Fruit fly (Drosophila melanogaster): ENCODE results near the gene Nek2.

Nek2 gene

DNA sequence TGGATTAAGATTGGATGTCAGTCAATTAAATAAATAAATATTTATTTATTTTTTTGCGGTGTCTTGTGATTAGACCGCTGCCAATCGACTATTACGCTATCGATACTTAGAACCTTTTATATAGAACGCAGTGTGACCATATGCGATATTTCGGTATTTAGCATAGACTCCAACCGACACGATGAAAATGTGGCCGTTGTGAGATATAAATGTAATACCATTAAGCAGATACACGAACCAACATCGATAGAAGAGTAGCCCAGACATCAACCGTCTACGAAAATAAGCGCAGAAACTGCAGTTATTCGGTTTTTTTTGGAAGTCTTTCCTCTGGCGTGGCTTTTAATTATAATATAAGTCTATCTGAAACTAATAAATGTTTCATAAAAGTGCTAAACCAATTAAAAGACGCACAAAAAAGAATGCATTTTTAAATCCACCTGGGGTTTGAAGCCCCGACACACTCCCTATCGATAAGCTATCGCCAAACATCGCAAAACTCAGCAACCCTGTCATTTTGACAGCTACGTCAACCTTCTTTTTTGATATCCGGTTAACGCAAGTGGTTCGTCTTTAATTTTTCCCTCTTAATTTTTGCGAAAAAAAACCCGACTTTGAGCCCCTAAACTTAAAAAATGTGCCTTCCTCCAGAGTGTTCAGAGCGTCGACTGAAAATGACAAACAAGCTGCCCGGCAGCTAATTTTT is 41.9 kb upstream of the Nek2 start, which contains the start of the genes Dhdds and RpS14a (continued):
- TF ChIP-seq z (GFP tag; IDR thresholded peaks at IDR 0.05) (no peak), vfl (GFP tag; optimal IDR thresholded peaks at IDR 0.05) (peak; percentile 18), pita (GFP tag; optimal IDR thresholded peaks at IDR 0.05) (peak; percentile 86), CG18011 (GFP tag; optimal IDR thresholded peaks at IDR 0.05) (peak; percentile 42), CG17186 (GFP tag; optimal IDR thresholded peaks at IDR 0.05) (peak; percentile 61), CG10366 (GFP tag; IDR thresholded peaks at IDR 0.05) (peak; percentile 14; the same call in 1 of the 2 replicates), CG31388 (GFP tag; optimal IDR thresholded peaks at IDR 0.05) (no peak), CG18599 (GFP tag; optimal IDR thresholded peaks at IDR 0.05) (peak; percentile 67), eve (GFP tag; optimal IDR thresholded peaks at IDR 0.05) (no peak), Vsx1 (GFP tag; optimal IDR thresholded peaks at IDR 0.05) (peak; percentile 54), fd102C (GFP tag; optimal IDR thresholded peaks at IDR 0.05) (no peak), CG10654 (GFP tag; optimal IDR thresholded peaks at IDR 0.05) (peak; percentile 36), zen (tag; optimal IDR thresholded peaks at IDR 0.05) (peak; percentile 25), dmrt11E (tag; optimal IDR thresholded peaks at IDR 0.05) (peak; percentile 54), Bdp1 (GFP tag; optimal IDR thresholded peaks at IDR 0.05) (peak; percentile 24), Hr39 (optimal IDR thresholded peaks at IDR 0.05) (no peak), wor (GFP tag; IDR thresholded peaks at IDR 0.05) (no peak), CG10959 (GFP tag; IDR thresholded peaks at IDR 0.05) (no peak), az2 (GFP tag; optimal IDR thresholded peaks at IDR 0.05) (peak; percentile 17), CG2712 (tag; optimal IDR thresholded peaks at IDR 0.05) (peak; percentile 66), chn (GFP tag; optimal IDR thresholded peaks at IDR 0.05) (no peak), CG9876 (GFP tag; optimal IDR thresholded peaks at IDR 0.05) (peak; percentile 41), gsb-n (tag; optimal IDR thresholded peaks at IDR 0.05) (peak; percentile 57), Sry-β (GFP tag; optimal IDR thresholded peaks at IDR 0.05) (no peak), CG6175 (GFP tag; IDR thresholded peaks at IDR 0.05) (no peak), CG12155 (GFP tag; optimal IDR thresholded peaks at IDR 0.05) (peak; percentile 38), dpn (GFP tag; optimal IDR thresholded peaks at IDR 0.05) (peak; percentile 33 to 59), NFAT (GFP tag; IDR thresholded peaks at IDR 0.05) (peak; percentile 33; the same call in 1 of the 2 replicates), row (GFP tag; IDR thresholded peaks at IDR 0.05) (peak; percentile 15; the same call in 1 of the 3 replicates), CG13624 (GFP tag; optimal IDR thresholded peaks at IDR 0.05) (peak; percentile 50), CG11560 (tag; IDR thresholded peaks at IDR 0.05) (peak; percentile 70; the same call in 2 of the 3 replicates), peb (GFP tag; IDR thresholded peaks at IDR 0.05) (no peak), B-H2 (GFP tag; optimal IDR thresholded peaks at IDR 0.05) (no peak), h (optimal IDR thresholded peaks at IDR 0.05) (no peak), br (optimal IDR thresholded peaks at IDR 0.05) (no peak), Hmx (GFP tag; optimal IDR thresholded peaks at IDR 0.05) (no peak), CG8388 (GFP tag; optimal IDR thresholded peaks at IDR 0.05) (peak; percentile 45), jigr1 (GFP tag; IDR thresholded peaks at IDR 0.05) (no peak), Xbp1 (GFP tag; optimal IDR thresholded peaks at IDR 0.05) (peak; percentile 47), fd96Cb (tag; optimal IDR thresholded peaks at IDR 0.05) (no peak), CG2678 (tag; optimal IDR thresholded peaks at IDR 0.05) (no peak), CG14860 (GFP tag; IDR thresholded peaks at IDR 0.05; ENCODE audit: partially characterized antibody) (peak; percentile 48; the same call in 2 of the 3 replicates), slou (GFP tag; optimal IDR thresholded peaks at IDR 0.05) (peak; percentile 51), Lpt (GFP tag; optimal IDR thresholded peaks at IDR 0.05) (no peak), Hmr (GFP tag; optimal IDR thresholded peaks at IDR 0.05) (peak; percentile 83), corto (GFP tag; optimal IDR thresholded peaks at IDR 0.05) (no peak), CG2120 (GFP tag; optimal IDR thresholded peaks at IDR 0.05) (peak; percentile 25), CG16863 (GFP tag; optimal IDR thresholded peaks at IDR 0.05) (peak; percentile 5), sc (optimal IDR thresholded peaks at IDR 0.05) (no peak), sc (GFP tag; optimal IDR thresholded peaks at IDR 0.05) (peak; percentile 52), CG10543 (GFP tag; optimal IDR thresholded peaks at IDR 0.05) (peak; percentile 65)

Data from whole organism, embryonic.